Fruit fly (Drosophila melanogaster): ENCODE data around the gene vri.

Gene vri

DNA sequence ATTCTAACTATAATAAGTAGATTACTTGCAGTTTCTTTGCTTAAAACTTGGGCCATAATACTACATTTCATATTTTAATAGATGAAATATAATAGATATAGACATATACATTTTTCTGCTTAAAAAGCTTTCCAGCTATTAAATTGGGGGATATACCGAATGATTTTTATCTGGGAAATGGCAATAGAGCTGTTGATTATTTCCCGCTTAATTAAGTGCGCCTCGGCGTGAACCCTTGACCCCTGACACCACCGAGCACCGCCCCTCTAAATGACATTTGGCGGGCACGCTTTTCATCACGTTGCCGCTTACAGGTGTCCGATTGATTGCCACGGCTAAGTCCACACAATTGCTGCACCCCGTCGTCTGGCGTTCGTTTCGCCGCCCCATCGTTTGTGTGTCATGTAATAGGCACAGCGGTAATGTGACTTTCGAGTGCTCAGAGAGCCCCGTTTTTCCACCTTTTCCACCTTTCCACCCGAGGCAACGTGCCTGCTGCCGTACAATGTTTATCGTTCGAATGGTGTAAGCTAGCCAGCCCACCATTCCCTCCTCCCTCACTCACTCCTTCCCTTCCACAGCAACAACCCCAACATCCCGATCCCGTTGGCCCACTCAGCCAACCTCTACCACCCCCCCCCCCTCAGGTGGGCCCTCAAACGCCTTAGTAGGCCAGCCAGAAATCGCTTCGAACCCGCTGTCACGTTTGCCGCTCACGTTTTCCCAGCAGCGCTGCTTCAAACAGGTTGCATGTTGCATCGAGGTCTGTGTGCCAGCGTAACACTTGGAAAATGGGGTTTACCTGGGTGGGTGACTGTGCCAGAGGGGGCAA is 12.3 kb downstream of the vri start (continued):
- TF ChIP-seq D19A (tag; optimal IDR thresholded peaks at IDR 0.05) (no peak), CG3163 (GFP tag; optimal IDR thresholded peaks at IDR 0.05) (no peak), Pdp1 (GFP tag; optimal IDR thresholded peaks at IDR 0.05) (peak in 1 of 2 experiments; percentile 77), wek (GFP tag; optimal IDR thresholded peaks at IDR 0.05) (no peak), Drgx (GFP tag; IDR thresholded peaks at IDR 0.05) (no peak), zfh2 (GFP tag; optimal IDR thresholded peaks at IDR 0.05) (no peak), CG14965 (GFP tag; optimal IDR thresholded peaks at IDR 0.05; ENCODE audit: borderline replicate concordance) (no peak), Trl (optimal IDR thresholded peaks at IDR 0.05) (no peak), Trl (GFP tag; optimal IDR thresholded peaks at IDR 0.05) (no peak), Fer2 (tag; optimal IDR thresholded peaks at IDR 0.05) (no peak), Oli (tag; optimal IDR thresholded peaks at IDR 0.05) (no peak), br (optimal IDR thresholded peaks at IDR 0.05) (no peak), CG5180 (GFP tag; optimal IDR thresholded peaks at IDR 0.05) (peak; percentile 99), CG31224 (GFP tag; IDR thresholded peaks at IDR 0.05) (no peak), Lhr (GFP tag; optimal IDR thresholded peaks at IDR 0.05) (no peak), chinmo (GFP tag; IDR thresholded peaks at IDR 0.05; ENCODE audit: partially characterized antibody) (no peak), Deaf1 (tag; optimal IDR thresholded peaks at IDR 0.05) (peak; percentile 30), Fer3 (tag; optimal IDR thresholded peaks at IDR 0.05) (no peak), abd-A (tag; optimal IDR thresholded peaks at IDR 0.05) (peak; percentile 10), dysf (GFP tag; IDR thresholded peaks at IDR 0.05) (no peak), zfh1 (GFP tag; IDR thresholded peaks at IDR 0.05) (0 out of 3 replicates have a peak, but pooled peaks have one; percentile 13), Ada2b (GFP tag; IDR thresholded peaks at IDR 0.05) (no peak), CG17802 (tag; optimal IDR thresholded peaks at IDR 0.05) (no peak), CG8281 (tag; optimal IDR thresholded peaks at IDR 0.05) (no peak), CG17359 (tag; optimal IDR thresholded peaks at IDR 0.05) (no peak), ham (GFP tag; IDR thresholded peaks at IDR 0.05) (no peak), D (optimal IDR thresholded peaks at IDR 0.05) (no peak), D (GFP tag; optimal IDR thresholded peaks at IDR 0.05) (no peak), gce (GFP tag; IDR thresholded peaks at IDR 0.05) (no peak), prd (optimal IDR thresholded peaks at IDR 0.05) (no peak), prd (GFP tag; IDR thresholded peaks at IDR 0.05) (0 out of 3 replicates have a peak, but pooled peaks have one; percentile 8), seq (GFP tag; IDR thresholded peaks at IDR 0.05) (no peak), cg (GFP tag; optimal IDR thresholded peaks at IDR 0.05) (peak; percentile 31), CG6175 (GFP tag; IDR thresholded peaks at IDR 0.05) (no peak), sob (GFP tag; IDR thresholded peaks at IDR 0.05) (0 out of 2 replicates have a peak, but pooled peaks have one; percentile 11), CG6791 (GFP tag; IDR thresholded peaks at IDR 0.05; ENCODE audit: partially characterized antibody) (peak; percentile 82), Taf1 (GFP tag; IDR thresholded peaks at IDR 0.05) (no peak), YL-1 (GFP tag; optimal IDR thresholded peaks at IDR 0.05) (no peak), vvl (GFP tag; IDR thresholded peaks at IDR 0.05) (no peak), Mad (GFP tag; optimal IDR thresholded peaks at IDR 0.05) (no peak), Hr78 (GFP tag; optimal IDR thresholded peaks at IDR 0.05) (peak in 1 of 2 experiments; percentile 86), CG6854 (GFP tag; optimal IDR thresholded peaks at IDR 0.05) (no peak), CG7928 (GFP tag; optimal IDR thresholded peaks at IDR 0.05) (no peak), CG11695 (GFP tag; IDR thresholded peaks at IDR 0.05) (no peak), ATbp (GFP tag; optimal IDR thresholded peaks at IDR 0.05) (no peak), CG11093 (GFP tag; IDR thresholded peaks at IDR 0.05) (no peak), CG10267 (tag; optimal IDR thresholded peaks at IDR 0.05) (no peak), Dref (GFP tag; IDR thresholded peaks at IDR 0.05) (no peak), Abd-B (GFP tag; optimal IDR thresholded peaks at IDR 0.05) (no peak), p53 (GFP tag; optimal IDR thresholded peaks at IDR 0.05) (no peak)

Measured in whole organism, embryonic.